Worm (Caenorhabditis elegans): ENCODE measurements around the gene math-23.

DNA sequence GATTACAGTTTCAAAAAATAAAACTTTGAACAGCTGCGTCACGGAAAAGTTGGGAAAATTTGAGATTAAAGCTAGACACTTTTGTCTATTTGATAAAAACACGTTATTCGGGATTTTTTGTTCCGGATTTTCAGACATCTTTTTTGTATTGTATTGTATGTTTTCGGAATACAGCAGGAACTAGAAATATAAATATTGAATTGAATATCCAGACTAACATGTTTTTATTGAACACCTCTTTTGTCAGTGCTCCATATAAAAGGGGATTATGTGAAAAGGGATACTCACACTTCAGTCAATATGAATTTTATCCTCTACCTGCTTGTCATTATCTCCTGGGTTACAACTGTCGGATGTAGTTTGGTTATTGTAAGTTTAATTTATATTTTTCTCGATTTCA, 8.2 kb upstream of the math-23 start, which contains the start of gene C16C4.1:
- TF ChIP-seq pes-1 (GFP tag; IDR thresholded peaks at IDR 0.05) (no peak), tra-4 (tag; optimal IDR thresholded peaks at IDR 0.05) (no peak), ama-1 (optimal IDR thresholded peaks at IDR 0.05) (no peak), hmg-4 (GFP tag; optimal IDR thresholded peaks at IDR 0.05) (no peak), hnd-1 (tag; optimal IDR thresholded peaks at IDR 0.05) (no peak)

Data from whole organism, early embryonic.